Worm (Caenorhabditis elegans) whole organism, late embryonic: ENCODE results near the gene C41A3.2.

Experiments
- F13H6.1 ChIP-seq: sonication (generic microtip); optimal IDR thresholded peaks from 2 replicates; lab custom pipeline; 2016; ENCODE audit warnings: missing genetic modification characterization, missing compliant biosample characterization
- Y22D7AL.16 ChIP-seq: sonication (generic microtip); optimal IDR thresholded peaks from 2 replicates; lab custom pipeline; 2016; ENCODE audit warnings: missing genetic modification characterization, missing compliant biosample characterization
- ama-1 ChIP-seq: fragments of 150-350 bp; optimal IDR thresholded peaks from 2 replicates; lab custom pipeline; 2014
- ceh-30 ChIP-seq: fragments of 150-350 bp; optimal IDR thresholded peaks from 2 replicates; lab custom pipeline; 2014; ENCODE audit warnings: missing biosample characterization, missing genetic modification characterization
- ceh-45 ChIP-seq: fragments of 200-800 bp; sonication (Bioruptor generic); IDR thresholded peaks from 2 replicates; pipeline ENCODE4 v1.3.6; 2022; ENCODE audit warnings: missing genetic modification reagents, missing genetic modification characterization, missing compliant biosample characterization
- fkh-10 ChIP-seq: fragments of 150-350 bp; optimal IDR thresholded peaks from 2 replicates; lab custom pipeline; 2014; ENCODE audit warnings: missing biosample characterization, missing genetic modification reagents, missing genetic modification characterization
- hlh-13 ChIP-seq: fragments of 200-800 bp; sonication (Bioruptor generic); optimal IDR thresholded peaks from 2 replicates; lab custom pipeline; 2018; ENCODE audit warnings: mild to moderate bottlenecking, missing genetic modification characterization, missing compliant biosample characterization
- hlh-6 ChIP-seq: sonication (generic microtip); optimal IDR thresholded peaks from 2 replicates; lab custom pipeline; 2016; ENCODE audit warnings: missing genotype, missing genetic modification characterization, missing compliant biosample characterization
- lin-11 ChIP-seq: fragments of 200-800 bp; sonication (Bioruptor generic); optimal IDR thresholded peaks from 2 replicates; lab custom pipeline; 2018; ENCODE audit warnings: mild to moderate bottlenecking, missing genetic modification characterization, missing compliant biosample characterization
- madf-2 ChIP-seq: sonication (generic microtip); optimal IDR thresholded peaks from 2 replicates; lab custom pipeline; 2017; ENCODE audit warnings: missing genetic modification characterization, missing compliant biosample characterization
- nhr-11 ChIP-seq: fragments of 150-350 bp; optimal IDR thresholded peaks from 2 replicates; lab custom pipeline; 2014; ENCODE audit warnings: missing biosample characterization, missing genetic modification characterization
- pat-9 ChIP-seq: fragments of 200-800 bp; sonication (Bioruptor generic); optimal IDR thresholded peaks from 2 replicates; lab custom pipeline; 2018; ENCODE audit warnings: mild to moderate bottlenecking, missing genetic modification characterization, moderate library complexity, missing compliant biosample characterization
- pha-4 ChIP-seq: fragments of 150-350 bp; optimal IDR thresholded peaks from 2 replicates; lab custom pipeline; 2018; ENCODE audit warnings: missing biosample characterization, missing genetic modification reagents, missing genetic modification characterization
- sdc-2 ChIP-seq: sonication (generic microtip); optimal IDR thresholded peaks from 2 replicates; lab custom pipeline; 2016; ENCODE audit warnings: missing genotype, missing genetic modification characterization, missing compliant biosample characterization

- TF ChIP-seq lin-11: no peak
- TF ChIP-seq Y22D7AL.16 (tag; lab: Kevin White, UChicago): no peak
- TF ChIP-seq nhr-11 (tag; lab: Kevin White, UChicago): no peak
- TF ChIP-seq ceh-45 (GFP tag; lab: Robert Waterston, UW): no peak
- TF ChIP-seq sdc-2 (tag; lab: Kevin White, UChicago): no peak
- TF ChIP-seq hlh-13 (GFP tag; lab: Kevin White, UChicago): no peak
- no peak for TF ChIP-seq F13H6.1 (tag; lab: Kevin White, UChicago)
- TF ChIP-seq ama-1: no peak
- TF ChIP-seq fkh-10: no peak
- no peak for TF ChIP-seq pha-4 (tag; lab: Kevin White, UChicago)
- TF ChIP-seq hlh-6 (tag; lab: Kevin White, UChicago): no peak
- TF ChIP-seq madf-2 (tag; lab: Kevin White, UChicago): no peak
- no peak for TF ChIP-seq ceh-30 (tag; lab: Kevin White, UChicago)
- TF ChIP-seq pat-9: no peak
Observed at ce11 chrX:5457184-5457583, 43.0 kb upstream of the C41A3.2 start.
